Fruit fly (Drosophila melanogaster) whole organism, embryonic: ENCODE results near the gene Pvf2.
A peak's percentile ranks its signal among the peaks of the same experiment; 100 is the strongest.

Source experiments
- Bgb ChIP-seq: fragments of 200-800 bp; sonication (Bioruptor generic); IDR thresholded peaks from 2 replicates; pipeline ENCODE4 v1.3.6; 2022; ENCODE audit warnings: missing biosample characterization, missing genetic modification characterization; ENCODE audit not compliant: partially characterized antibody
- CG10979 ChIP-seq: fragments of 200-800 bp; sonication (Bioruptor generic); optimal IDR thresholded peaks from 2 replicates; lab custom pipeline; 2018; ENCODE audit warnings: missing biosample characterization, mild to moderate bottlenecking, missing genetic modification characterization, moderate library complexity
- CG11456 ChIP-seq: fragments of 200-800 bp; sonication (Bioruptor generic); IDR thresholded peaks from 3 replicates; pipeline ENCODE4 v1.3.6; 2022; ENCODE audit warnings: missing biosample characterization, missing genetic modification characterization
- CG13296 ChIP-seq: fragments of 200-800 bp; sonication (Bioruptor generic); optimal IDR thresholded peaks from 3 replicates; lab custom pipeline; 2018; ENCODE audit warnings: missing biosample characterization, mild to moderate bottlenecking, missing genetic modification characterization
- CG14710 ChIP-seq: fragments of 200-800 bp; sonication (Bioruptor generic); optimal IDR thresholded peaks from 3 replicates; lab custom pipeline; 2019; ENCODE audit warnings: missing biosample characterization, mild to moderate bottlenecking, missing genetic modification characterization, moderate library complexity
- CG3281 ChIP-seq: fragments of 200-800 bp; sonication (Bioruptor generic); optimal IDR thresholded peaks from 3 replicates; lab custom pipeline; 2017; ENCODE audit warnings: missing biosample characterization, mild to moderate bottlenecking, missing genetic modification characterization
- CG42726 ChIP-seq: fragments of 200-800 bp; sonication (Bioruptor generic); IDR thresholded peaks from 2 replicates; pipeline ENCODE4 v1.3.6; 2022; ENCODE audit warnings: missing biosample characterization, missing genetic modification characterization; ENCODE audit not compliant: partially characterized antibody
- CG4404 ChIP-seq: fragments of 200-800 bp; sonication (Bioruptor generic); IDR thresholded peaks from 2 replicates; pipeline ENCODE4 v1.3.6; 2022; ENCODE audit warnings: missing biosample characterization, missing genetic modification characterization
- CG6791 ChIP-seq: fragments of 200-800 bp; sonication (Bioruptor generic); IDR thresholded peaks from 3 replicates; pipeline ENCODE4 v1.3.6; 2022; ENCODE audit warnings: missing biosample characterization, missing genetic modification characterization; ENCODE audit not compliant: partially characterized antibody
- CG8924 ChIP-seq: fragments of 200-800 bp; optimal IDR thresholded peaks from 3 replicates; lab custom pipeline; 2019; ENCODE audit warnings: missing biosample characterization, mild to moderate bottlenecking, missing genetic modification characterization, moderate library complexity
- CkIIα-i1 ChIP-seq: fragments of 200-800 bp; sonication (Bioruptor generic); IDR thresholded peaks from 2 replicates; pipeline ENCODE4 v1.3.6; 2022; ENCODE audit warnings: missing biosample characterization, missing genetic modification characterization
- D19B ChIP-seq: fragments of 200-800 bp; sonication (Bioruptor generic); optimal IDR thresholded peaks from 2 replicates; lab custom pipeline; 2017; ENCODE audit warnings: missing biosample characterization, mild to moderate bottlenecking, missing genetic modification characterization
- Dbx ChIP-seq: fragments of 200-800 bp; sonication (Bioruptor generic); IDR thresholded peaks from 3 replicates; pipeline ENCODE4 v1.3.6; 2022; ENCODE audit warnings: missing biosample characterization, missing genetic modification characterization
- Dip2 ChIP-seq: fragments of 200-800 bp; sonication (Bioruptor generic); IDR thresholded peaks from 2 replicates; pipeline ENCODE4 v1.3.6; 2022; ENCODE audit warnings: missing biosample characterization, missing genetic modification characterization
- E2f1 ChIP-seq: fragments of 200-800 bp; sonication (Bioruptor generic); IDR thresholded peaks from 2 replicates; pipeline ENCODE4 v1.3.6; 2022; ENCODE audit warnings: missing biosample characterization, missing genetic modification characterization
- E2f2 ChIP-seq: fragments of 200-800 bp; sonication (Bioruptor generic); IDR thresholded peaks from 2 replicates; pipeline ENCODE4 v1.3.6; 2022; ENCODE audit warnings: missing biosample characterization, missing genetic modification characterization
- ERR ChIP-seq: fragments of 200-800 bp; sonication (Bioruptor generic); optimal IDR thresholded peaks from 2 replicates; lab custom pipeline; 2016; ENCODE audit warnings: missing biosample characterization, missing genetic modification characterization
- Elba2 ChIP-seq: fragments of 200-800 bp; sonication (Bioruptor generic); optimal IDR thresholded peaks from 3 replicates; lab custom pipeline; 2016; ENCODE audit warnings: missing biosample characterization, missing genetic modification characterization
- Hey ChIP-seq: fragments of 200-800 bp; sonication (Bioruptor generic); optimal IDR thresholded peaks from 3 replicates; lab custom pipeline; 2018; ENCODE audit warnings: missing biosample characterization, mild to moderate bottlenecking, missing genetic modification characterization
- HmgD ChIP-seq: fragments of 200-800 bp; sonication (Bioruptor generic); optimal IDR thresholded peaks from 3 replicates; lab custom pipeline; 2016; ENCODE audit warnings: missing biosample characterization, missing genetic modification characterization
- Hr3 ChIP-seq: fragments of 200-800 bp; sonication (Bioruptor generic); optimal IDR thresholded peaks from 3 replicates; lab custom pipeline; 2016; ENCODE audit warnings: missing biosample characterization, missing genetic modification characterization
- Hr51 ChIP-seq, 2 experiments: fragments of 200-800 bp; sonication (Bioruptor generic); optimal IDR thresholded peaks; 2 replicates in 1 of 2; 3 replicates in 1 of 2; lab custom pipeline; 2016 to 2018; ENCODE audit warnings: missing biosample characterization in 2 of 2, missing genetic modification characterization in 2 of 2, mild to moderate bottlenecking in 1 of 2, moderate library complexity in 1 of 2
- MBD-R2 ChIP-seq: fragments of 200-800 bp; sonication (Bioruptor generic); IDR thresholded peaks from 2 replicates; pipeline ENCODE4 v1.3.6; 2022; ENCODE audit warnings: missing biosample characterization, missing genetic modification characterization
- MESR4 ChIP-seq: fragments of 200-800 bp; sonication (Bioruptor generic); optimal IDR thresholded peaks from 2 replicates; lab custom pipeline; 2018; ENCODE audit warnings: missing biosample characterization, mild to moderate bottlenecking, missing genetic modification characterization, moderate library complexity
- MTF-1 ChIP-seq: fragments of 200-800 bp; sonication (Bioruptor generic); optimal IDR thresholded peaks from 2 replicates; lab custom pipeline; 2018; ENCODE audit warnings: missing biosample characterization, mild to moderate bottlenecking, missing genetic modification characterization, borderline replicate concordance
- NFAT ChIP-seq: fragments of 200-800 bp; sonication (Bioruptor generic); IDR thresholded peaks from 2 replicates; pipeline ENCODE4 v1.3.6; 2022; ENCODE audit warnings: missing biosample characterization, missing genetic modification characterization
- Opbp ChIP-seq: fragments of 200-800 bp; sonication (Bioruptor generic); IDR thresholded peaks from 3 replicates; pipeline ENCODE4 v1.3.6; 2022; ENCODE audit warnings: missing biosample characterization, missing genetic modification characterization; ENCODE audit not compliant: partially characterized antibody
- Sry-β ChIP-seq: fragments of 200-800 bp; sonication (Bioruptor generic); optimal IDR thresholded peaks from 2 replicates; lab custom pipeline; 2018; ENCODE audit warnings: missing biosample characterization, mild to moderate bottlenecking, missing genetic modification characterization, moderate library complexity
- Trl ChIP-seq, 3 experiments: fragments of >200 bp in 2 of 3; fragments of 200-800 bp in 1 of 3; sonication (Bioruptor generic) in 1 of 3; optimal IDR thresholded peaks; 2 replicates in 1 of 3; 3 replicates in 2 of 3; lab custom pipeline; 2016 to 2017; ENCODE audit warnings: missing biosample characterization in 1 of 3, missing genetic modification characterization in 1 of 3
- Usf ChIP-seq: fragments of 200-800 bp; sonication (Bioruptor generic); optimal IDR thresholded peaks from 2 replicates; lab custom pipeline; 2017; ENCODE audit warnings: missing genotype, missing biosample characterization, missing genetic modification characterization
- aop ChIP-seq: fragments of 200-800 bp; sonication (Bioruptor generic); IDR thresholded peaks from 2 replicates; pipeline ENCODE4 v1.3.6; 2022; ENCODE audit warnings: missing biosample characterization, missing genetic modification characterization
- chinmo ChIP-seq: fragments of 200-800 bp; sonication (Bioruptor generic); IDR thresholded peaks from 4 replicates; pipeline ENCODE4 v1.3.6; 2022; ENCODE audit warnings: missing biosample characterization, missing genetic modification characterization; ENCODE audit not compliant: partially characterized antibody
- dm ChIP-seq: fragments of 200-800 bp; sonication (Bioruptor generic); optimal IDR thresholded peaks from 3 replicates; lab custom pipeline; 2016; ENCODE audit warnings: missing biosample characterization, missing genetic modification characterization
- exex ChIP-seq: fragments of 200-800 bp; sonication (Bioruptor generic); optimal IDR thresholded peaks from 4 replicates; lab custom pipeline; 2018; ENCODE audit warnings: missing biosample characterization, mild to moderate bottlenecking, missing genetic modification characterization, moderate library complexity
- hbn ChIP-seq: fragments of 200-800 bp; sonication (Bioruptor generic); IDR thresholded peaks from 2 replicates; pipeline ENCODE4 v1.3.6; 2022; ENCODE audit warnings: missing biosample characterization, missing genetic modification characterization; ENCODE audit not compliant: partially characterized antibody
- hkb ChIP-seq, 2 experiments: fragments of 200-800 bp in 1 of 2; fragments of >200 bp in 1 of 2; sonication (Bioruptor generic) in 1 of 2; IDR thresholded peaks in 1 of 2; optimal IDR thresholded peaks in 1 of 2; 2 replicates each; pipeline versions ENCODE4 v1.3.6 to Lab custom; 2017 to 2022; ENCODE audit warnings: missing biosample characterization in 1 of 2, missing genetic modification characterization in 1 of 2
- hth ChIP-seq: fragments of >200 bp; optimal IDR thresholded peaks from 2 replicates; lab custom pipeline; 2017; ENCODE audit warnings: inconsistent platforms
- nom ChIP-seq: fragments of 200-800 bp; sonication (Bioruptor generic); optimal IDR thresholded peaks from 2 replicates; lab custom pipeline; 2017; ENCODE audit warnings: missing biosample characterization, missing genetic modification characterization, mild to moderate bottlenecking, moderate library complexity, missing genetic modification reagents
- pros ChIP-seq: fragments of 200-800 bp; sonication (Bioruptor generic); optimal IDR thresholded peaks from 3 replicates; lab custom pipeline; 2019; ENCODE audit warnings: missing biosample characterization, mild to moderate bottlenecking, missing genetic modification characterization, moderate library complexity
- pzg ChIP-seq: fragments of 200-800 bp; sonication (Bioruptor generic); optimal IDR thresholded peaks from 3 replicates; lab custom pipeline; 2018; ENCODE audit warnings: missing biosample characterization, mild to moderate bottlenecking, missing genetic modification characterization, moderate library complexity
- ro ChIP-seq: fragments of 200-800 bp; sonication (Bioruptor generic); IDR thresholded peaks from 2 replicates; pipeline ENCODE4 v1.3.6; 2022; ENCODE audit warnings: missing biosample characterization, missing genetic modification characterization
- scrt ChIP-seq: fragments of 200-800 bp; sonication (Bioruptor generic); optimal IDR thresholded peaks from 2 replicates; lab custom pipeline; 2018; ENCODE audit warnings: missing biosample characterization, mild to moderate bottlenecking, missing genetic modification characterization, moderate library complexity
- sisA ChIP-seq: fragments of 200-800 bp; sonication (Bioruptor generic); IDR thresholded peaks from 2 replicates; pipeline ENCODE4 v1.3.6; 2022; ENCODE audit warnings: missing biosample characterization, missing genetic modification characterization
- sna ChIP-seq: fragments of 200-800 bp; sonication (Bioruptor generic); IDR thresholded peaks from 2 replicates; pipeline ENCODE4 v1.3.6; 2022; ENCODE audit warnings: missing biosample characterization, missing genetic modification characterization; ENCODE audit not compliant: partially characterized antibody
- unc-4 ChIP-seq: fragments of 200-800 bp; sonication (Bioruptor generic); IDR thresholded peaks from 2 replicates; pipeline ENCODE4 v1.3.6; 2022; ENCODE audit warnings: missing biosample characterization, missing genetic modification characterization; ENCODE audit not compliant: partially characterized antibody
- unpg ChIP-seq: fragments of 200-800 bp; sonication (Bioruptor generic); optimal IDR thresholded peaks from 3 replicates; lab custom pipeline; 2018; ENCODE audit warnings: missing biosample characterization, mild to moderate bottlenecking, missing genetic modification characterization, moderate library complexity
- yki ChIP-seq: fragments of >200 bp; optimal IDR thresholded peaks from 3 replicates; lab custom pipeline; 2018

The Pvf2 gene

dm6 chr2L:7049009-7049647 lies 35.3 kb downstream of the Pvf2 start (continued):
- TF ChIP-seq Sry-β (GFP tag; lab: Kevin White, UChicago) (no peak), D19B (GFP tag; lab: Kevin White, UChicago) (peak; percentile 99), hkb (optimal IDR thresholded peaks at IDR 0.05; lab: Kevin White, UChicago) (peak; percentile 31), hkb (GFP tag; IDR thresholded peaks at IDR 0.05; lab: Robert Waterston, UW) (peak; percentile 52; the same call in 1 of the 2 replicates), Hr3 (GFP tag; lab: Kevin White, UChicago) (no peak), sisA (GFP tag; lab: Robert Waterston, UW) (peak; percentile 32; the same call in 1 of the 2 replicates), MBD-R2 (GFP tag; lab: Robert Waterston, UW) (peak; percentile 17; the same call in 1 of the 2 replicates), CkIIα-i1 (GFP tag; lab: Robert Waterston, UW) (no peak), CG42726 (GFP tag; lab: Robert Waterston, UW) (peak; percentile 80; the same call in 1 of the 2 replicates), ERR (GFP tag; lab: Kevin White, UChicago) (peak; percentile 48), Opbp (GFP tag; lab: Robert Waterston, UW) (peak; percentile 95; the same call in 2 of the 3 replicates), MTF-1 (GFP tag; lab: Kevin White, UChicago) (peak; percentile 46), CG14710 (tag; lab: Kevin White, UChicago) (peak; percentile 9), CG13296 (GFP tag; lab: Kevin White, UChicago) (peak; percentile 60), unc-4 (GFP tag; lab: Robert Waterston, UW) (peak; percentile 66), Trl (optimal IDR thresholded peaks at IDR 0.05; lab: Kevin White, UChicago) (peak; percentile 81 to 84), Trl (GFP tag; optimal IDR thresholded peaks at IDR 0.05; lab: Kevin White, UChicago) (peak; percentile 60), Dip2 (GFP tag; lab: Robert Waterston, UW) (no peak), chinmo (peak; percentile 99), dm (no peak), MESR4 (GFP tag; lab: Kevin White, UChicago) (peak; percentile 51), yki (lab: Kevin White, UChicago) (no peak), Elba2 (peak; percentile 30), NFAT (GFP tag; lab: Robert Waterston, UW) (peak; percentile 6; the same call in 1 of the 2 replicates), exex (tag; lab: Kevin White, UChicago) (peak; percentile 46), unpg (GFP tag; lab: Kevin White, UChicago) (no peak), Usf (GFP tag; lab: Kevin White, UChicago) (no peak), Hr51 (GFP tag; optimal IDR thresholded peaks at IDR 0.05; lab: Kevin White, UChicago) (peak; percentile 9 to 14), scrt (GFP tag; lab: Kevin White, UChicago) (peak; percentile 49), pros (peak; percentile 94), CG10979 (no peak), nom (peak; percentile 77), pzg (GFP tag; lab: Kevin White, UChicago) (peak; percentile 23), CG11456 (0 out of 3 replicates have a peak, but pooled peaks have one; percentile 53), hbn (GFP tag; lab: Robert Waterston, UW) (peak; percentile 60), sna (peak; percentile 91), ro (GFP tag; lab: Robert Waterston, UW) (no peak), CG6791 (GFP tag; lab: Robert Waterston, UW) (peak; percentile 100), E2f1 (no peak), CG3281 (GFP tag; lab: Kevin White, UChicago) (peak; percentile 21), CG4404 (GFP tag; lab: Robert Waterston, UW) (0 out of 2 replicates have a peak, but pooled peaks have one; percentile 8), Bgb (GFP tag; lab: Robert Waterston, UW) (peak; percentile 99), hth (lab: Kevin White, UChicago) (no peak), aop (0 out of 2 replicates have a peak, but pooled peaks have one; percentile 20), CG8924 (tag; lab: Kevin White, UChicago) (peak; percentile 42), Hey (tag; lab: Kevin White, UChicago) (no peak), E2f2 (GFP tag; lab: Robert Waterston, UW) (0 out of 2 replicates have a peak, but pooled peaks have one; percentile 4), Dbx (GFP tag; lab: Robert Waterston, UW) (peak; percentile 67; the same call in 1 of the 3 replicates), HmgD (GFP tag; lab: Kevin White, UChicago) (peak; percentile 53)
